Worm (Caenorhabditis elegans): Measurements from ENCODE around the gene F59A7.5.
A peak's percentile ranks its signal among the peaks of the same experiment; 100 is the strongest.

Gene F59A7.5

ce11 chrV:2050136-2050535, 27.7 kb downstream of the F59A7.5 start, which contains the start of gene comt-4:
Gene comt-4, minus strand, starts transcription at chrV:2050185.
- TF ChIP-seq scrt-1 (GFP tag; IDR thresholded peaks at IDR 0.05) (no peak), ceh-13 (GFP tag; optimal IDR thresholded peaks at IDR 0.05) (no peak), tbx-11 (GFP tag; IDR thresholded peaks at IDR 0.05) (no peak)

- TF ChIP-seq tbx-11 (GFP tag; IDR thresholded peaks at IDR 0.05): no peak
- 0 out of 2 replicates have a peak, but pooled peaks have one; percentile 48 for TF ChIP-seq scrt-1 (GFP tag; IDR thresholded peaks at IDR 0.05)
- no peak for TF ChIP-seq tbx-37 (GFP tag; conservative IDR thresholded peaks at IDR 0.05)
These were observed 28.3 kb downstream of the F59A7.5 start for ce11 chrV:2050790-2051189.

ce11 chrV:2051507-2051906, 29.0 kb downstream of the F59A7.5 start, which contains the start of gene Y40B10A.11:
Gene Y40B10A.11, minus strand, starts transcription at chrV:2051607.
- TF ChIP-seq ets-7 (tag; optimal IDR thresholded peaks at IDR 0.05): no peak
- TF ChIP-seq sea-1 (GFP tag; conservative IDR thresholded peaks at IDR 0.05): no peak
- TF ChIP-seq ceh-36 (tag; optimal IDR thresholded peaks at IDR 0.05): no peak
- no peak for TF ChIP-seq ama-1 (optimal IDR thresholded peaks at IDR 0.05)
- no peak for TF ChIP-seq F13C5.2 (tag; optimal IDR thresholded peaks at IDR 0.05)
- no peak for TF ChIP-seq hmg-4 (GFP tag; optimal IDR thresholded peaks at IDR 0.05)
- no peak for TF ChIP-seq aly-1 (tag; optimal IDR thresholded peaks at IDR 0.05)
- no peak for TF ChIP-seq pes-1 (GFP tag; IDR thresholded peaks at IDR 0.05)
- no peak for TF ChIP-seq hnd-1 (tag; optimal IDR thresholded peaks at IDR 0.05)

- TF ChIP-seq hmg-4 (GFP tag; optimal IDR thresholded peaks at IDR 0.05): no peak
- no peak for TF ChIP-seq tra-4 (tag; optimal IDR thresholded peaks at IDR 0.05)
- no peak for TF ChIP-seq flt-1 (GFP tag; IDR thresholded peaks at IDR 0.05)
- no peak for TF ChIP-seq ama-1 (optimal IDR thresholded peaks at IDR 0.05)
- TF ChIP-seq sea-1 (GFP tag; conservative IDR thresholded peaks at IDR 0.05): no peak
- no peak for TF ChIP-seq tbx-37 (GFP tag; conservative IDR thresholded peaks at IDR 0.05)
- TF ChIP-seq aly-1 (tag; optimal IDR thresholded peaks at IDR 0.05): no peak
- no peak for TF ChIP-seq hnd-1 (tag; optimal IDR thresholded peaks at IDR 0.05)
- TF ChIP-seq B0310.2 (tag; optimal IDR thresholded peaks at IDR 0.05): no peak
- no peak for TF ChIP-seq tbx-11 (GFP tag; IDR thresholded peaks at IDR 0.05)
- no peak for TF ChIP-seq ceh-13 (GFP tag; optimal IDR thresholded peaks at IDR 0.05)
- no peak for TF ChIP-seq ets-7 (tag; optimal IDR thresholded peaks at IDR 0.05)
- no peak for TF ChIP-seq scrt-1 (GFP tag; IDR thresholded peaks at IDR 0.05)
- no peak for TF ChIP-seq F13C5.2 (tag; optimal IDR thresholded peaks at IDR 0.05)
- TF ChIP-seq hmbx-1 (tag; optimal IDR thresholded peaks at IDR 0.05): no peak
- TF ChIP-seq ceh-36 (tag; optimal IDR thresholded peaks at IDR 0.05): no peak
- TF ChIP-seq pes-1 (GFP tag; IDR thresholded peaks at IDR 0.05): no peak
These were observed 31.0 kb downstream of the F59A7.5 start, which contains the start of gene comt-5 for ce11 chrV:2053509-2053908. Gene comt-5, minus strand, starts transcription at chrV:2053609.

ce11 chrV:2054254-2054653, 31.8 kb downstream of the F59A7.5 start:
- no peak for TF ChIP-seq hmbx-1 (tag; optimal IDR thresholded peaks at IDR 0.05)
- TF ChIP-seq flt-1 (GFP tag; IDR thresholded peaks at IDR 0.05): no peak
- no peak for TF ChIP-seq scrt-1 (GFP tag; IDR thresholded peaks at IDR 0.05)
- no peak for TF ChIP-seq B0310.2 (tag; optimal IDR thresholded peaks at IDR 0.05)
- no peak for TF ChIP-seq aly-1 (tag; optimal IDR thresholded peaks at IDR 0.05)

ce11 chrV:2055765-2056504, 33.5 kb downstream of the F59A7.5 start:
- TF ChIP-seq tbx-37 (GFP tag; conservative IDR thresholded peaks at IDR 0.05): no peak
- TF ChIP-seq hmbx-1 (tag; optimal IDR thresholded peaks at IDR 0.05): no peak
- no peak for TF ChIP-seq aly-1 (tag; optimal IDR thresholded peaks at IDR 0.05)
- no peak for TF ChIP-seq ets-7 (tag; optimal IDR thresholded peaks at IDR 0.05)
- no peak for TF ChIP-seq hmg-4 (GFP tag; optimal IDR thresholded peaks at IDR 0.05)
- TF ChIP-seq hnd-1 (tag; optimal IDR thresholded peaks at IDR 0.05): no peak
- no peak for TF ChIP-seq tra-4 (tag; optimal IDR thresholded peaks at IDR 0.05)

- no peak for TF ChIP-seq ceh-36 (tag; optimal IDR thresholded peaks at IDR 0.05)
- no peak for TF ChIP-seq F13C5.2 (tag; optimal IDR thresholded peaks at IDR 0.05)
These were observed 34.9 kb downstream of the F59A7.5 start, which contains the start of gene comt-3 for ce11 chrV:2057324-2057723. Gene comt-3, plus strand, starts transcription at chrV:2057537.

ce11 chrV:2066780-2067179, 44.3 kb downstream of the F59A7.5 start, which contains the start of gene nhr-86:
Gene nhr-86, minus strand, starts transcription at chrV:2066850.
- TF ChIP-seq flt-1 (GFP tag; IDR thresholded peaks at IDR 0.05) (no peak), ceh-36 (tag; optimal IDR thresholded peaks at IDR 0.05) (no peak), hmg-4 (GFP tag; optimal IDR thresholded peaks at IDR 0.05) (no peak), ama-1 (optimal IDR thresholded peaks at IDR 0.05) (no peak), ets-7 (tag; optimal IDR thresholded peaks at IDR 0.05) (no peak), scrt-1 (GFP tag; IDR thresholded peaks at IDR 0.05) (no peak), tra-4 (tag; optimal IDR thresholded peaks at IDR 0.05) (no peak), tbx-11 (GFP tag; IDR thresholded peaks at IDR 0.05) (no peak), hnd-1 (tag; optimal IDR thresholded peaks at IDR 0.05) (no peak), aly-1 (tag; optimal IDR thresholded peaks at IDR 0.05) (no peak), F13C5.2 (tag; optimal IDR thresholded peaks at IDR 0.05) (no peak), ceh-13 (GFP tag; optimal IDR thresholded peaks at IDR 0.05) (no peak), tbx-37 (GFP tag; conservative IDR thresholded peaks at IDR 0.05) (no peak), sea-1 (GFP tag; conservative IDR thresholded peaks at IDR 0.05) (no peak), pes-1 (GFP tag; IDR thresholded peaks at IDR 0.05) (no peak), hmbx-1 (tag; optimal IDR thresholded peaks at IDR 0.05) (no peak), B0310.2 (tag; optimal IDR thresholded peaks at IDR 0.05) (no peak)

Measured in whole organism, early embryonic.